Worm (Caenorhabditis elegans): Measurements from ENCODE around the gene anmt-3.

The anmt-3 gene

DNA sequence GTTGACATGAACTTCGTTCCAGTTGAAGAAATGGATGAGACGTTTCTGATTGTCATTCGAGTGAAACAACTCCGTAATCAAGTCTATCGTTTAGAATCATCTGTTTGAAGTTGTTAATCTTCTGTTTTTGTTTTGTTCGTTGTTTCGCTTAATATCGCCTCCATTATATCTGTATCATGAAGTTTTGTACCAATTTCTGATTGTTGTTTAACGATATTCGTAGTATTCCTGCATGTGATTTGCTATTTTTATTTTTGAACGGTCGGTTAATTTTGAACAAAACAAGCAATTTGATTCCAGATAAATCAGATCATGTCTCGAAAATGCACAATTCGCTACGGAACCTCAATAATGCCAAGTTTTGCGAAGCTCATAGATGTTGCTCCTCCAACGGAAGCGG is 24.4 kb upstream of the anmt-3 start, which contains the start of gene C27H6.9:
C27H6.9 (plus strand) TSS at position 301 of the 400 bp plus-strand sequence.
- no peak for TF ChIP-seq tbx-37 (GFP tag; conservative IDR thresholded peaks at IDR 0.05)
- TF ChIP-seq aly-1 (tag; optimal IDR thresholded peaks at IDR 0.05): no peak
- TF ChIP-seq flt-1 (GFP tag; IDR thresholded peaks at IDR 0.05): no peak
- TF ChIP-seq ceh-13 (GFP tag; optimal IDR thresholded peaks at IDR 0.05): no peak
- no peak for TF ChIP-seq tbx-11 (GFP tag; IDR thresholded peaks at IDR 0.05)
- no peak for TF ChIP-seq hmbx-1 (tag; optimal IDR thresholded peaks at IDR 0.05)
- no peak for TF ChIP-seq F13C5.2 (tag; optimal IDR thresholded peaks at IDR 0.05)
- TF ChIP-seq sea-1 (GFP tag; conservative IDR thresholded peaks at IDR 0.05): no peak
- no peak for TF ChIP-seq B0310.2 (tag; optimal IDR thresholded peaks at IDR 0.05)
- no peak for TF ChIP-seq hmg-4 (GFP tag; optimal IDR thresholded peaks at IDR 0.05)
- TF ChIP-seq ceh-36 (tag; optimal IDR thresholded peaks at IDR 0.05): no peak
- no peak for TF ChIP-seq pes-1 (GFP tag; IDR thresholded peaks at IDR 0.05)
- no peak for TF ChIP-seq hnd-1 (tag; optimal IDR thresholded peaks at IDR 0.05)
- no peak for TF ChIP-seq scrt-1 (GFP tag; IDR thresholded peaks at IDR 0.05)
- no peak for TF ChIP-seq ets-7 (tag; optimal IDR thresholded peaks at IDR 0.05)
- TF ChIP-seq ama-1 (optimal IDR thresholded peaks at IDR 0.05): no peak
- TF ChIP-seq tra-4 (tag; optimal IDR thresholded peaks at IDR 0.05): no peak

DNA sequence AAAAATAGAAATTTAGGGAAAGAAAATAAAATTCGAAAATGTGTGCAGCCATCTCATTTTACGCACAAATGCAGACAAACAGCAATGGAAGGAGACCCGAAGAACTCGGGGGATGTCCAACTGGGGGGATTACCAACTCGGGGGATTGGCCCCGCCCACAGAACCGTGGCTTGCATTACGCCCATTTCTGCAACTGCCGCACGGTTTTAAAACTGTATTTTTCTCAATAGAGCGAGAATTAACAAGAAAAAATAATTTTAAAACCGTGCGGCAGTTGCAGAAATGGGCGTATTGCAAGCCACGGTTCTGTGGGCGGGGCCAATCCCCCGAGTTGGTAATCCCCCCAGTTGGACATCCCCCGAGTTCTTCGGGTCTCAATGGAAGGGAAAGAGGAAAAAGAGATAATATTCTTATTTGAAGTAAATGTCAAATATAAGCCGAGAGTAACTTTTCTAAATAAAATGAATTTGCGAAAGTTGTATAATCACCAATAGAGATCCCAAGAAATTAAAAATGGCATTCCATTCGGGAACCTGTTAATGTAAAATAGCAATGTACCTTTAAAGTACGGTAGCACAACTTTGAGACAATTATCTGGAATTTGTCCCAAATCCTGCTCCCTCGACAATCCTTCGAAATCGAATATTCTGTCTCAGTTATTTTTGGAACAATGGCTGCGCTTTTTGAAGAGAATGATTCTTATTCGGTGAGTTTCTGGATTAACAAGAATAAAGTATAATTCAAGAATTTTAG is 22.8 kb upstream of the anmt-3 start, which contains the start of the genes ruvb-1 and tofu-1:
ruvb-1 (minus strand) TSS at position 72 of the 753 bp plus-strand sequence.
tofu-1 (plus strand) TSS at position 417 of the 753 bp plus-strand sequence.
- peak; percentile 31; the same call in 1 of the 2 replicates for TF ChIP-seq tbx-37 (GFP tag; conservative IDR thresholded peaks at IDR 0.05)
- TF ChIP-seq sea-1 (GFP tag; conservative IDR thresholded peaks at IDR 0.05): 0 out of 2 replicates have a peak, but pooled peaks have one; percentile 46
- peak; percentile 39 for TF ChIP-seq ceh-36 (tag; optimal IDR thresholded peaks at IDR 0.05)
- peak; percentile 21 for TF ChIP-seq F13C5.2 (tag; optimal IDR thresholded peaks at IDR 0.05)

- TF ChIP-seq hmg-4 (GFP tag; optimal IDR thresholded peaks at IDR 0.05) (peak; percentile 22), tbx-11 (GFP tag; IDR thresholded peaks at IDR 0.05) (no peak)
Measured at ce11 chrV:9978425-9978824, 20.3 kb upstream of the anmt-3 start.

- TF ChIP-seq hmg-4 (GFP tag; optimal IDR thresholded peaks at IDR 0.05) (no peak), flt-1 (GFP tag; IDR thresholded peaks at IDR 0.05) (no peak), ama-1 (optimal IDR thresholded peaks at IDR 0.05) (no peak), ceh-36 (tag; optimal IDR thresholded peaks at IDR 0.05) (no peak), tbx-37 (GFP tag; conservative IDR thresholded peaks at IDR 0.05) (no peak)
Measured at ce11 chrV:9977211-9977610, 19.1 kb upstream of the anmt-3 start.

ce11 chrV:9976138-9976537 is 18.0 kb upstream of the anmt-3 start, which contains the start of gene unc-41:
unc-41 (minus strand) TSS chrV:9976238.
- TF ChIP-seq hnd-1 (tag; optimal IDR thresholded peaks at IDR 0.05) (no peak), tbx-11 (GFP tag; IDR thresholded peaks at IDR 0.05) (no peak), sea-1 (GFP tag; conservative IDR thresholded peaks at IDR 0.05) (no peak), hmg-4 (GFP tag; optimal IDR thresholded peaks at IDR 0.05) (no peak), flt-1 (GFP tag; IDR thresholded peaks at IDR 0.05) (no peak), F13C5.2 (tag; optimal IDR thresholded peaks at IDR 0.05) (no peak), pes-1 (GFP tag; IDR thresholded peaks at IDR 0.05) (no peak), ets-7 (tag; optimal IDR thresholded peaks at IDR 0.05) (no peak), hmbx-1 (tag; optimal IDR thresholded peaks at IDR 0.05) (no peak), tbx-37 (GFP tag; conservative IDR thresholded peaks at IDR 0.05) (no peak)

DNA sequence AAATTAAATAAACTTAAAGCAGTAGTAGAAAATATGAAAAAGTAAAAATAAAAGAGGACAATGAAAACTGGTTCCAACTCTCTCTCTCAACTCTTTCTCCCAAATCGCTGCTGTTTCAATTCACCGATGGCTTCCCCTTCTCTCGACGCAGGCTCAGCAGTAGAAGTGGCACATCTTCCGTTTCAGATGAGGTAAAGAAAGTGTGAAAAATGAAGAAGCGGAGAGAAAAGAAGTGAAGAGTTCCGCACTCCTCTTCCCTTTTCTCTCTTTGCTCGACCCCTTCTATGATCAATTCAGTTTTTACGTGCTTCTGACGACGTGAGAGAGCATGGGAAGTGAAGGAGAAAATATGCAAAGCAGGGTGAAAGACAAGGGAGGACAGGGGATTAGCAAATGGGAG is 16.1 kb upstream of the anmt-3 start:
- TF ChIP-seq tbx-37 (GFP tag; conservative IDR thresholded peaks at IDR 0.05) (no peak), ceh-13 (GFP tag; optimal IDR thresholded peaks at IDR 0.05) (no peak), sea-1 (GFP tag; conservative IDR thresholded peaks at IDR 0.05) (no peak), ceh-36 (tag; optimal IDR thresholded peaks at IDR 0.05) (no peak), hnd-1 (tag; optimal IDR thresholded peaks at IDR 0.05) (no peak)

DNA sequence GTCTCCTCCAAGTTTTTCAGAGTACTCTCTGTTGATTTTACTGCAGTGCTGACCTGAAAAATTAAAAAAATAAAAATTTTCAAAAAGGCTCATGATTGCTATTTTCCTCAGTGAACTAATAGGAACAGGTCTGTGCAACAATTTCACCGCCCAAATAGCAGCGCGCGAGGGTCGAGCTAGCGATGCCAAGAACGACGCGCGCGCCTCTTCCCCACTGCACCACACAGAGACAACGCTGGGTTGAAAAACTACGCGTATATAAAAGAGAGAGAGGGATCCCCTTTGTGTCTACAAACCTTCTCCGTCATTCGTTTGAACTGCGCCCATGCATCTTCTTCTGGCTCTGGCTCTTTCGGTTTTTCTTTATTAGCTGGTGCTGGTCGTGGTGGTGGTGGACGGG is 12.0 kb upstream of the anmt-3 start:
- TF ChIP-seq ceh-13 (GFP tag; optimal IDR thresholded peaks at IDR 0.05): peak; percentile 86
- peak; percentile 94 for TF ChIP-seq hmg-4 (GFP tag; optimal IDR thresholded peaks at IDR 0.05)
- peak; percentile 87 for TF ChIP-seq hnd-1 (tag; optimal IDR thresholded peaks at IDR 0.05)
- TF ChIP-seq tbx-11 (GFP tag; IDR thresholded peaks at IDR 0.05): peak; percentile 94
- TF ChIP-seq tbx-37 (GFP tag; conservative IDR thresholded peaks at IDR 0.05): peak; percentile 90
- peak; percentile 90 for TF ChIP-seq B0310.2 (tag; optimal IDR thresholded peaks at IDR 0.05)
- peak; percentile 96 for TF ChIP-seq sea-1 (GFP tag; conservative IDR thresholded peaks at IDR 0.05)
- TF ChIP-seq ama-1 (optimal IDR thresholded peaks at IDR 0.05): no peak
- peak; percentile 86 for TF ChIP-seq ets-7 (tag; optimal IDR thresholded peaks at IDR 0.05)
- TF ChIP-seq hmbx-1 (tag; optimal IDR thresholded peaks at IDR 0.05): peak; percentile 82
- TF ChIP-seq F13C5.2 (tag; optimal IDR thresholded peaks at IDR 0.05): peak; percentile 94
- peak; percentile 76 for TF ChIP-seq tra-4 (tag; optimal IDR thresholded peaks at IDR 0.05)
- peak; percentile 95 for TF ChIP-seq pes-1 (GFP tag; IDR thresholded peaks at IDR 0.05)
- peak; percentile 90 for TF ChIP-seq flt-1 (GFP tag; IDR thresholded peaks at IDR 0.05)
- TF ChIP-seq aly-1 (tag; optimal IDR thresholded peaks at IDR 0.05): peak; percentile 89
- peak; percentile 97 for TF ChIP-seq scrt-1 (GFP tag; IDR thresholded peaks at IDR 0.05)
- TF ChIP-seq ceh-36 (tag; optimal IDR thresholded peaks at IDR 0.05): peak; percentile 92

- TF ChIP-seq ets-7 (tag; optimal IDR thresholded peaks at IDR 0.05): no peak
- TF ChIP-seq flt-1 (GFP tag; IDR thresholded peaks at IDR 0.05): no peak
- TF ChIP-seq F13C5.2 (tag; optimal IDR thresholded peaks at IDR 0.05): no peak
- no peak for TF ChIP-seq hmbx-1 (tag; optimal IDR thresholded peaks at IDR 0.05)
- no peak for TF ChIP-seq B0310.2 (tag; optimal IDR thresholded peaks at IDR 0.05)
- no peak for TF ChIP-seq ama-1 (optimal IDR thresholded peaks at IDR 0.05)
- TF ChIP-seq tbx-11 (GFP tag; IDR thresholded peaks at IDR 0.05): no peak
- no peak for TF ChIP-seq tra-4 (tag; optimal IDR thresholded peaks at IDR 0.05)
- no peak for TF ChIP-seq hnd-1 (tag; optimal IDR thresholded peaks at IDR 0.05)
- TF ChIP-seq ceh-36 (tag; optimal IDR thresholded peaks at IDR 0.05): no peak
- no peak for TF ChIP-seq hmg-4 (GFP tag; optimal IDR thresholded peaks at IDR 0.05)
- no peak for TF ChIP-seq ceh-13 (GFP tag; optimal IDR thresholded peaks at IDR 0.05)
- TF ChIP-seq aly-1 (tag; optimal IDR thresholded peaks at IDR 0.05): no peak
- no peak for TF ChIP-seq sea-1 (GFP tag; conservative IDR thresholded peaks at IDR 0.05)
- TF ChIP-seq pes-1 (GFP tag; IDR thresholded peaks at IDR 0.05): no peak
Measured at ce11 chrV:9965891-9966290, 7.8 kb upstream of the anmt-3 start.
